Worm (Caenorhabditis elegans) whole organism, L3 larva: ENCODE measurements around the gene msp-142.

Experiments
- R02D3.7 ChIP-seq: fragments of 150-350 bp; optimal IDR thresholded peaks from 2 replicates; lab custom pipeline; 2014; ENCODE audit warnings: missing biosample characterization, missing genetic modification characterization
- aly-2 ChIP-seq: fragments of 150-350 bp; optimal IDR thresholded peaks from 2 replicates; lab custom pipeline; 2014; ENCODE audit warnings: missing biosample characterization, missing genetic modification characterization
- ama-1 ChIP-seq: fragments of 150-350 bp; optimal IDR thresholded peaks from 2 replicates; lab custom pipeline; 2018
- ceh-16 ChIP-seq: sonication (generic microtip); optimal IDR thresholded peaks from 2 replicates; lab custom pipeline; 2017; ENCODE audit warnings: missing biosample characterization, missing genetic modification characterization
- ceh-28 ChIP-seq: fragments of 150-350 bp; optimal IDR thresholded peaks from 2 replicates; lab custom pipeline; 2014; ENCODE audit warnings: missing biosample characterization, missing genetic modification reagents, missing genetic modification characterization
- ceh-82 ChIP-seq: fragments of 150-350 bp; optimal IDR thresholded peaks from 2 replicates; lab custom pipeline; 2014; ENCODE audit warnings: missing biosample characterization, missing genetic modification characterization
- ceh-9 ChIP-seq: sonication (generic microtip); optimal IDR thresholded peaks from 2 replicates; lab custom pipeline; 2018; ENCODE audit warnings: missing biosample characterization, missing genetic modification characterization
- egl-27 ChIP-seq: sonication (generic microtip); optimal IDR thresholded peaks from 4 replicates; lab custom pipeline; 2017; ENCODE audit warnings: missing biosample characterization, missing genetic modification reagents, missing genetic modification characterization
- elt-1 ChIP-seq: fragments of 150-350 bp; optimal IDR thresholded peaks from 2 replicates; lab custom pipeline; 2014; ENCODE audit warnings: missing biosample characterization, missing genetic modification characterization
- elt-2 ChIP-seq: sonication (generic microtip); optimal IDR thresholded peaks from 2 replicates; lab custom pipeline; 2016; ENCODE audit warnings: missing genetic modification reagents, mild to moderate bottlenecking, missing genetic modification characterization, missing compliant biosample characterization
- elt-3 ChIP-seq, 3 experiments: fragments of 150-350 bp in 1 of 3; sonication (generic microtip) in 2 of 3; optimal IDR thresholded peaks; 2 replicates in 2 of 3; 4 replicates in 1 of 3; lab custom pipeline; 2014 to 2017; ENCODE audit warnings: missing biosample characterization in 3 of 3, missing genetic modification characterization in 3 of 3
- eor-1 ChIP-seq, 2 experiments: fragments of 150-350 bp; optimal IDR thresholded peaks; 2 replicates each; lab custom pipeline; 2014 to 2018; ENCODE audit warnings: missing biosample characterization in 2 of 2, missing genetic modification characterization in 2 of 2
- fkh-10 ChIP-seq: sonication (generic microtip); optimal IDR thresholded peaks from 2 replicates; lab custom pipeline; 2017; ENCODE audit warnings: missing biosample characterization, missing genetic modification reagents, missing genetic modification characterization
- fos-1 ChIP-seq: fragments of 150-350 bp; optimal IDR thresholded peaks from 2 replicates; lab custom pipeline; 2014; ENCODE audit warnings: missing biosample characterization, missing genetic modification characterization
- hmg-11 ChIP-seq: sonication (generic microtip); optimal IDR thresholded peaks from 2 replicates; lab custom pipeline; 2016; ENCODE audit warnings: missing genetic modification characterization, missing compliant biosample characterization
- jun-1 ChIP-seq: fragments of 150-350 bp; optimal IDR thresholded peaks from 2 replicates; lab custom pipeline; 2014; ENCODE audit warnings: missing biosample characterization, missing genetic modification reagents, missing genetic modification characterization
- lin-15B ChIP-seq: fragments of 150-350 bp; optimal IDR thresholded peaks from 2 replicates; lab custom pipeline; 2014; ENCODE audit warnings: missing biosample characterization, missing genetic modification characterization
- lin-39 ChIP-seq: fragments of 150-350 bp; optimal IDR thresholded peaks from 2 replicates; lab custom pipeline; 2018; ENCODE audit warnings: missing biosample characterization, missing genetic modification reagents, missing genetic modification characterization
- lsy-12 ChIP-seq: sonication (generic microtip); optimal IDR thresholded peaks from 2 replicates; lab custom pipeline; 2016; ENCODE audit warnings: mild to moderate bottlenecking, missing genetic modification characterization, missing compliant biosample characterization
- mdl-1 ChIP-seq: fragments of 150-350 bp; optimal IDR thresholded peaks from 2 replicates; lab custom pipeline; 2014; ENCODE audit warnings: missing biosample characterization, missing genetic modification characterization
- mml-1 ChIP-seq: fragments of 150-350 bp; sonication (generic microtip); optimal IDR thresholded peaks from 3 replicates; lab custom pipeline; 2014; ENCODE audit warnings: missing biosample characterization, missing genetic modification characterization
- nfya-1 ChIP-seq: sonication (generic microtip); optimal IDR thresholded peaks from 2 replicates; lab custom pipeline; 2017; ENCODE audit warnings: missing genetic modification characterization, mild to moderate bottlenecking, missing compliant biosample characterization, antibody characterized with exemption, moderate library complexity; ENCODE audit not compliant: insufficient read depth
- nhr-11 ChIP-seq: fragments of 150-350 bp; optimal IDR thresholded peaks from 2 replicates; lab custom pipeline; 2014; ENCODE audit warnings: missing biosample characterization, missing genetic modification characterization
- nhr-12 ChIP-seq: fragments of 150-350 bp; optimal IDR thresholded peaks from 2 replicates; lab custom pipeline; 2014; ENCODE audit warnings: missing biosample characterization, missing genetic modification characterization
- nhr-23 ChIP-seq: fragments of 150-350 bp; optimal IDR thresholded peaks from 2 replicates; lab custom pipeline; 2014; ENCODE audit warnings: missing biosample characterization, missing genetic modification reagents, missing genetic modification characterization
- nhr-237 ChIP-seq: fragments of 150-350 bp; optimal IDR thresholded peaks from 2 replicates; lab custom pipeline; 2014; ENCODE audit warnings: missing biosample characterization, missing genetic modification characterization
- nhr-25 ChIP-seq: sonication (generic microtip); optimal IDR thresholded peaks from 2 replicates; lab custom pipeline; 2017; ENCODE audit warnings: missing biosample characterization, missing genetic modification characterization
- nhr-28 ChIP-seq: fragments of 150-350 bp; optimal IDR thresholded peaks from 2 replicates; lab custom pipeline; 2014; ENCODE audit warnings: missing biosample characterization, missing genetic modification characterization
- nhr-43 ChIP-seq: sonication (generic microtip); optimal IDR thresholded peaks from 2 replicates; lab custom pipeline; 2016; ENCODE audit warnings: mild to moderate bottlenecking, missing genetic modification characterization, missing compliant biosample characterization; ENCODE audit not compliant: poor library complexity, severe bottlenecking
- nhr-67 ChIP-seq: fragments of 150-350 bp; optimal IDR thresholded peaks from 2 replicates; lab custom pipeline; 2014; ENCODE audit warnings: missing biosample characterization, missing genetic modification characterization
- nhr-76 ChIP-seq: fragments of 150-350 bp; sonication (generic microtip); optimal IDR thresholded peaks from 5 replicates; lab custom pipeline; 2014; ENCODE audit warnings: missing biosample characterization, missing genetic modification characterization
- nhr-77 ChIP-seq: fragments of 150-350 bp; optimal IDR thresholded peaks from 2 replicates; lab custom pipeline; 2014; ENCODE audit warnings: missing biosample characterization, missing genetic modification characterization
- pha-4 ChIP-seq: fragments of 150-350 bp; optimal IDR thresholded peaks from 2 replicates; lab custom pipeline; 2014; ENCODE audit warnings: missing biosample characterization, missing genetic modification reagents, missing genetic modification characterization
- sea-2 ChIP-seq: fragments of 150-350 bp; sonication (generic microtip); optimal IDR thresholded peaks from 4 replicates; lab custom pipeline; 2014; ENCODE audit warnings: missing biosample characterization, missing genetic modification reagents, missing genetic modification characterization
- skn-1 ChIP-seq: fragments of 150-350 bp; optimal IDR thresholded peaks from 2 replicates; lab custom pipeline; 2014; ENCODE audit warnings: missing biosample characterization, missing genetic modification characterization
- snpc-4 ChIP-seq: fragments of 150-350 bp; optimal IDR thresholded peaks from 2 replicates; lab custom pipeline; 2014; ENCODE audit warnings: missing biosample characterization, missing genetic modification characterization
- tbx-2 ChIP-seq: sonication (generic microtip); optimal IDR thresholded peaks from 2 replicates; lab custom pipeline; 2016; ENCODE audit warnings: mild to moderate bottlenecking, missing genetic modification characterization, missing compliant biosample characterization
- unc-39 ChIP-seq: sonication (generic microtip); optimal IDR thresholded peaks from 4 replicates; lab custom pipeline; 2017; ENCODE audit warnings: missing biosample characterization, missing genetic modification characterization
- unc-62 ChIP-seq: fragments of 150-350 bp; sonication (generic microtip); optimal IDR thresholded peaks from 4 replicates; lab custom pipeline; 2014; ENCODE audit warnings: missing biosample characterization, missing genetic modification reagents, missing genetic modification characterization
- zag-1 ChIP-seq: fragments of 150-350 bp; optimal IDR thresholded peaks from 2 replicates; lab custom pipeline; 2014; ENCODE audit warnings: missing biosample characterization, missing genetic modification characterization
- ztf-11 ChIP-seq: fragments of 150-350 bp; optimal IDR thresholded peaks from 2 replicates; lab custom pipeline; 2014; ENCODE audit warnings: missing biosample characterization, missing genetic modification characterization
- ztf-4 ChIP-seq: fragments of 150-350 bp; optimal IDR thresholded peaks from 2 replicates; lab custom pipeline; 2014; ENCODE audit warnings: missing biosample characterization, missing genetic modification characterization

msp-142 gene

DNA sequence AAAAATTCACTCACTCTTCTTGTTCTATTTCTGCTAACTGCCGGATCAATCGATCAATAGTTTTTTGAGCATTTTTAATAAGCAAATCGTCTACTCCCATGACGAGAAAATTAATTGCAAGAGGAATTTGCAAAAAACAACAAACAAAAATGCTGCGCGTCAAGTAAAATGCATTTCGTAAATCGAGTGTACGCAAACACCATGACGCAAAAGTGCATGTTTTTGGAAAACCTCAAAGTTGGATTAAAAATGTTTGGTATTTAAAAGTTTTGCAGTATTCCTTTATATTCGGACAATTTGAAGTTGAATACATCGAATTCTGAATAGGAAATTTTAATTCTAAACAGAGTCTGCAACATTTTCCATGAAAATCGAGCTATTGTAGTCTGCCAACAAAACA lies 41.5 kb downstream of the msp-142 start, which contains the start of gene ZK1248.19:
Gene ZK1248.19, minus strand, starts transcription at position 188 of the 400 bp plus-strand sequence.
- TF ChIP-seq nhr-67 (tag; lab: Kevin White, UChicago) = no peak
- TF ChIP-seq mdl-1 (tag; lab: Kevin White, UChicago) = no peak
- TF ChIP-seq snpc-4 = peak; percentile 0
- no peak for TF ChIP-seq zag-1 (tag; lab: Kevin White, UChicago)
- no peak for TF ChIP-seq ztf-4 (tag; lab: Kevin White, UChicago)
- TF ChIP-seq ceh-9 (tag; lab: Kevin White, UChicago) = no peak
- TF ChIP-seq ceh-82 (tag; lab: Kevin White, UChicago) = no peak
- TF ChIP-seq elt-1 (tag; lab: Kevin White, UChicago) = no peak
- no peak for TF ChIP-seq nhr-237 (tag; lab: Kevin White, UChicago)
- no peak for TF ChIP-seq ztf-11 (tag; lab: Kevin White, UChicago)
- TF ChIP-seq unc-39 (tag; lab: Kevin White, UChicago) = no peak
- no peak for TF ChIP-seq fos-1 (tag; lab: Kevin White, UChicago)
- TF ChIP-seq hmg-11 = peak; percentile 42
- TF ChIP-seq ceh-16 (tag; lab: Kevin White, UChicago) = no peak
- TF ChIP-seq ceh-28 = no peak
- TF ChIP-seq nfya-1 (tag; lab: Kevin White, UChicago) = peak; percentile 28
- TF ChIP-seq sea-2 (GFP tag; lab: Kevin White, UChicago) = no peak
- TF ChIP-seq pha-4 (tag; lab: Kevin White, UChicago) = peak; percentile 25
- TF ChIP-seq lsy-12 (tag; lab: Kevin White, UChicago) = no peak
- TF ChIP-seq elt-3 (tag; optimal IDR thresholded peaks at IDR 0.05; lab: Kevin White, UChicago) = no peak
- no peak for TF ChIP-seq nhr-77 (tag; lab: Kevin White, UChicago)
- no peak for TF ChIP-seq egl-27 (tag; lab: Kevin White, UChicago)
- TF ChIP-seq elt-2 (tag; lab: Kevin White, UChicago) = no peak
- TF ChIP-seq unc-62 = no peak
- TF ChIP-seq ama-1 = peak; percentile 6
- no peak for TF ChIP-seq nhr-25
- TF ChIP-seq fkh-10 (GFP tag; lab: Kevin White, UChicago) = no peak
- no peak for TF ChIP-seq aly-2 (tag; lab: Kevin White, UChicago)
- peak; percentile 88 for TF ChIP-seq R02D3.7 (tag; lab: Kevin White, UChicago)
- TF ChIP-seq jun-1 (tag; lab: Kevin White, UChicago) = no peak
- peak; percentile 4 for TF ChIP-seq lin-15B (tag; lab: Kevin White, UChicago)
- no peak for TF ChIP-seq nhr-11 (tag; lab: Kevin White, UChicago)
- no peak for TF ChIP-seq nhr-12 (tag; lab: Kevin White, UChicago)
- TF ChIP-seq tbx-2 (tag; lab: Kevin White, UChicago) = no peak
- no peak for TF ChIP-seq lin-39 (tag; lab: Kevin White, UChicago)
- no peak for TF ChIP-seq nhr-28 (tag; lab: Kevin White, UChicago)

DNA sequence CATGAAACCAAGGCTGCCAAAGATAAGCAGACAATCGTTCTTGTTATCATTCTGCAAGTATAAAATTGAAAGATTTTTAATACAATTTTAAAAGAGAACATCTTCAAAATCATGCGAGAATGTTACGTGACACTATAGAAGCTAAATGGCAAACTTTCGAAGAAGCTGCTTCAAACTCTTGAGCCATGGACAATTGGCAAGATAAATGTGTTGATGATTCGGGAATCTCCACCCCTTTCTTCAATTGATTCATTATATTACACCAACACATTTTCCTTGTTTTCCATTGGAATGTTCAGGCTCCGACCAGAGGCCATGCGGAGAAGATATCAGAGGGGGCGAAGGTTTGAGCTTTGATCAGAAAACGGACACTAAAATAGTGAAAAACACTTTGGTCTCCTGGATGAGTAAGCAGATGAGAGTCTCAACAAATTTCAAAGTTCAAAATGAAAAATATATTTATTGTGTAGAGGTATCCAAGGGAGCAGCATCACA lies 43.4 kb downstream of the msp-142 start, which contains the start of gene lec-5:
Gene lec-5, minus strand, starts transcription at position 51 of the 495 bp plus-strand sequence.
- TF ChIP-seq nhr-237 (tag; lab: Kevin White, UChicago) (no peak), pha-4 (tag; lab: Kevin White, UChicago) (no peak), elt-2 (tag; lab: Kevin White, UChicago) (no peak), elt-1 (tag; lab: Kevin White, UChicago) (no peak), lin-39 (tag; lab: Kevin White, UChicago) (peak; percentile 9), fkh-10 (GFP tag; lab: Kevin White, UChicago) (no peak), nhr-77 (tag; lab: Kevin White, UChicago) (no peak), lin-15B (tag; lab: Kevin White, UChicago) (no peak)

DNA sequence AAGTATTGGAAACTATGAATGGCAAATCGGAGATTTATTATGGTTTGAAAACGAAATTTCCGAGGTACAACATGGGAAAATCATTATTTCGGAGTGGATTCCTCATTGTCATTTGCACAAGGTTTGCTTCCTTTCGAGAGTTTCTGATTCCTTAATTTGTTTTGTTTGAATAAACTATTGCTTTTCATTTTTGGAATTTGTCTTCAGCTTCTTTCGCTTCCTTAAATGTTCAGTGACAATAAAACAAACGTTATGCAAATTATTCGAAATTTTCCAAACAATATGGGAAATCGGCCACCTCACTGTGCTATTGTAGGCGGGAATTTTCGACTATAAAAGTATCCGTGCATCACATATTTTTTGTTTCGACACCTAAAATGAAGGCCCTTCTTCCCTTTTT lies 44.1 kb downstream of the msp-142 start, which contains the start of gene nep-25:
Gene nep-25, plus strand, starts transcription at position 375 of the 400 bp plus-strand sequence.
- TF ChIP-seq nhr-76 = no peak

DNA sequence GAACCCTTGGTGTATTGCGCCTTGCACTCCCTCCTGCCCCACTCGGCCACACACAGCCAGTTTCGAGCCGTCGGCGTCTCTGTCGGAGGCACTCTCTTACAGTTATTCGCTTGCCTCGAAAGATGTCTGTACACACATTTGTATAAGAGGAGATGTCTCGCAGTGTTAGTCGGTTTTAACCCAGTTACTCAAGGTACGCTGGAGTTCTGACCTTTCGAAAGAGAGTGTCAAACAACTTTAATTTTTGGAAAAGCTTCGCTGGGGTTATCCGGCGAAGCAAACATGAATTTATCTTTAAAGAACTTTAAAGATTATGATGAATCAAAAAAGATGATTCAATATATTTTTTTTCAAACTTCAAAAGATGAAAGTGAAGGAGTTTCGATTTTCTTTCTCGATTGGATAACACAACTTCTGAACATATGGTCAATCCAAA lies 47.0 kb downstream of the msp-142 start:
- peak; percentile 96 for TF ChIP-seq aly-2 (tag; lab: Kevin White, UChicago)
- TF ChIP-seq unc-39 (tag; lab: Kevin White, UChicago) = peak; percentile 73
- peak; percentile 96 for TF ChIP-seq R02D3.7 (tag; lab: Kevin White, UChicago)
- peak; percentile 90 for TF ChIP-seq nhr-28 (tag; lab: Kevin White, UChicago)
- no peak for TF ChIP-seq nhr-67 (tag; lab: Kevin White, UChicago)
- peak; percentile 99 for TF ChIP-seq jun-1 (tag; lab: Kevin White, UChicago)
- TF ChIP-seq hmg-11 = peak; percentile 99
- TF ChIP-seq ztf-11 (tag; lab: Kevin White, UChicago) = no peak
- peak; percentile 96 for TF ChIP-seq ceh-82 (tag; lab: Kevin White, UChicago)
- peak; percentile 97 for TF ChIP-seq ceh-28
- peak; percentile 99 for TF ChIP-seq elt-2 (tag; lab: Kevin White, UChicago)
- peak in 1 of 2 experiments; percentile 84 for TF ChIP-seq eor-1 (tag; optimal IDR thresholded peaks at IDR 0.05; lab: Kevin White, UChicago)
- no peak for TF ChIP-seq mml-1 (tag; lab: Kevin White, UChicago)
- peak; percentile 37 for TF ChIP-seq ceh-9 (tag; lab: Kevin White, UChicago)
- TF ChIP-seq elt-1 (tag; lab: Kevin White, UChicago) = peak; percentile 85
- TF ChIP-seq fkh-10 (GFP tag; lab: Kevin White, UChicago) = peak; percentile 100
- TF ChIP-seq nhr-25 = peak; percentile 99
- peak; percentile 92 for TF ChIP-seq egl-27 (tag; lab: Kevin White, UChicago)
- TF ChIP-seq nhr-77 (tag; lab: Kevin White, UChicago) = peak; percentile 96
- TF ChIP-seq tbx-2 (tag; lab: Kevin White, UChicago) = peak; percentile 97
- TF ChIP-seq zag-1 (tag; lab: Kevin White, UChicago) = peak; percentile 95
- TF ChIP-seq skn-1 = peak; percentile 96
- peak; percentile 95 for TF ChIP-seq nhr-43 (tag; lab: Kevin White, UChicago)
- peak; percentile 99 for TF ChIP-seq pha-4 (tag; lab: Kevin White, UChicago)
- peak; percentile 99 for TF ChIP-seq nfya-1 (tag; lab: Kevin White, UChicago)
- TF ChIP-seq ztf-4 (tag; lab: Kevin White, UChicago) = peak; percentile 79
- TF ChIP-seq nhr-23 (tag; lab: Kevin White, UChicago) = peak; percentile 99
- peak; percentile 87 for TF ChIP-seq fos-1 (tag; lab: Kevin White, UChicago)
